Fruit fly (Drosophila melanogaster) whole organism, adult: ENCODE results near the gene Tasp1.

Source experiments
- bab1 ChIP-seq: fragments of 200-800 bp; sonication (Bioruptor generic); optimal IDR thresholded peaks from 3 replicates; lab custom pipeline; 2019; ENCODE audit warnings: missing biosample characterization, mild to moderate bottlenecking, missing genetic modification characterization, moderate library complexity
- tj ChIP-seq: fragments of 200-800 bp; sonication (Bioruptor generic); optimal IDR thresholded peaks from 3 replicates; lab custom pipeline; 2017; ENCODE audit warnings: missing biosample characterization, mild to moderate bottlenecking, missing genetic modification characterization, moderate library complexity

dm6 chr3L:16131264-16132066 is 44.1 kb upstream of the Tasp1 start, which contains the start of the genes Trs20 and elg1:
- peak; percentile 37 for TF ChIP-seq tj (GFP tag; lab: Kevin White, UChicago)
- TF ChIP-seq bab1 (GFP tag; lab: Kevin White, UChicago) = no peak
